Comparison of ENCODE assay signal across 1 worm cellular context in the genomic region with DNA sequence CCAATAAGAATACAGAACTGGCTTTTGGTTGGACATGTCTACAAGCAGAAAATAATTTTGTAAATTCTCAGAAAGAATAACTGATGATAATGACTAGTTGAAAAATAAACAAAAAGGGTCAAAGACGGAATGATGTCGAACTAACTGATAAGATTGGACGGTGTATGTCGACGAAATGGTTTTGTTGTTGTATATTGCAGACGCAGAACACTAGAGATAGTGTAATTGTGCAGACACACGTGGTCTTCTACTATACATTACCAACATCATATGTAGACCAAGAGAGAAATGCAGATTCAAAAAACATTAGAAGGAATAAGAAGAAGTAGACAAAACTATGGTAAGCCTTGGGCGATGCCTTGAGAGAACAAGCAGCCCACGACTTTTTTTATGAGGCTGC.
A peak's percentile ranks its signal among the peaks of the same experiment; 100 is the strongest.
TF ChIP-seq lines count a peak whose summit lies in the region.

TSS of gene gst-42 (minus strand) at position 176 of the 400 bp plus-strand sequence.
TSS of gene D1053.2 (plus strand) at position 391 of the 400 bp plus-strand sequence.

TF ChIP-seq in whole organism, L1 larva, 84 proteins besides CTCF, POLR2A, EP300 and RAD21 (continued from another document):
- no peak for TF ChIP-seq dsc-1 (tag; optimal IDR thresholded peaks at IDR 0.05; lab: Kevin White, UChicago)
- no peak for TF ChIP-seq ets-5 (GFP tag; IDR thresholded peaks at IDR 0.05; lab: Robert Waterston, UW)
- peak; percentile 28 for TF ChIP-seq vab-15 (tag; optimal IDR thresholded peaks at IDR 0.05; lab: Kevin White, UChicago)
- no peak for TF ChIP-seq sox-4 (tag; optimal IDR thresholded peaks at IDR 0.05; lab: Kevin White, UChicago)
- TF ChIP-seq nhr-11 (tag; optimal IDR thresholded peaks at IDR 0.05; lab: Kevin White, UChicago), result no peak
- TF ChIP-seq egl-27 (tag; optimal IDR thresholded peaks at IDR 0.05; lab: Kevin White, UChicago), result no peak
- TF ChIP-seq ztf-11 (tag; optimal IDR thresholded peaks at IDR 0.05; lab: Kevin White, UChicago), result no peak
- TF ChIP-seq efl-1 (optimal IDR thresholded peaks at IDR 0.05; lab: Kevin White, UChicago), result no peak
- no peak for TF ChIP-seq efl-1 (GFP tag; optimal IDR thresholded peaks at IDR 0.05 in 1 of 2; lab: Kevin White, UChicago)
- peak; percentile 84 for TF ChIP-seq nhr-85 (tag; lab: Kevin White, UChicago)
- TF ChIP-seq unc-86 (tag; optimal IDR thresholded peaks at IDR 0.05; lab: Kevin White, UChicago), result no peak
- TF ChIP-seq zag-1 (tag; optimal IDR thresholded peaks at IDR 0.05; lab: Kevin White, UChicago), result no peak
- TF ChIP-seq tbx-2 (tag; optimal IDR thresholded peaks at IDR 0.05; lab: Kevin White, UChicago), result peak; percentile 28
- no peak for TF ChIP-seq swsn-7 (tag; optimal IDR thresholded peaks at IDR 0.05; lab: Kevin White, UChicago)
- no peak for TF ChIP-seq unc-30 (tag; optimal IDR thresholded peaks at IDR 0.05; lab: Kevin White, UChicago)
- peak in 5 of 6 experiments; percentile 76 to 93 (median 89) for TF ChIP-seq elt-3 (tag; optimal IDR thresholded peaks at IDR 0.05; lab: Kevin White, UChicago)
- TF ChIP-seq lin-13 (GFP tag; optimal IDR thresholded peaks at IDR 0.05; lab: Kevin White, UChicago), result no peak
- no peak for TF ChIP-seq sptf-1 (tag; optimal IDR thresholded peaks at IDR 0.05; lab: Kevin White, UChicago)
- TF ChIP-seq zip-4 (GFP tag; optimal IDR thresholded peaks at IDR 0.05; lab: Kevin White, UChicago), result no peak
- TF ChIP-seq nhr-12 (tag; optimal IDR thresholded peaks at IDR 0.05; lab: Kevin White, UChicago), result no peak
- no peak for TF ChIP-seq nhr-76 (tag; optimal IDR thresholded peaks at IDR 0.05; lab: Kevin White, UChicago)
- TF ChIP-seq fkh-4 (tag; optimal IDR thresholded peaks at IDR 0.05; lab: Kevin White, UChicago; ENCODE audit: borderline replicate concordance), result no peak
- no peak for TF ChIP-seq lin-15B (tag; optimal IDR thresholded peaks at IDR 0.05; lab: Kevin White, UChicago)
- peak; percentile 20 for TF ChIP-seq C16A3.4 (tag; optimal IDR thresholded peaks at IDR 0.05; lab: Kevin White, UChicago)
- TF ChIP-seq aly-2 (tag; optimal IDR thresholded peaks at IDR 0.05; lab: Kevin White, UChicago), result no peak
- no peak for TF ChIP-seq C04F5.9 (tag; optimal IDR thresholded peaks at IDR 0.05; lab: Kevin White, UChicago)
- TF ChIP-seq snu-23 (GFP tag; optimal IDR thresholded peaks at IDR 0.05; lab: Kevin White, UChicago), result peak; percentile 55
- TF ChIP-seq irx-1 (tag; optimal IDR thresholded peaks at IDR 0.05; lab: Kevin White, UChicago), result no peak
- TF ChIP-seq unc-98 (GFP tag; IDR thresholded peaks at IDR 0.05; lab: Robert Waterston, UW), result no peak
- peak; percentile 1 for TF ChIP-seq jun-1 (tag; optimal IDR thresholded peaks at IDR 0.05; lab: Kevin White, UChicago)
- no peak for TF ChIP-seq nhr-28 (tag; optimal IDR thresholded peaks at IDR 0.05; lab: Kevin White, UChicago)
- no peak for TF ChIP-seq nhr-237 (tag; optimal IDR thresholded peaks at IDR 0.05; lab: Kevin White, UChicago)
- no peak for TF ChIP-seq ces-1 (GFP tag; optimal IDR thresholded peaks at IDR 0.05; lab: Kevin White, UChicago)
- no peak for TF ChIP-seq ceh-8 (GFP tag; optimal IDR thresholded peaks at IDR 0.05; lab: Kevin White, UChicago)
- no peak for TF ChIP-seq xbp-1 (tag; optimal IDR thresholded peaks at IDR 0.05; lab: Kevin White, UChicago)
- no peak for TF ChIP-seq snpc-4 (tag; optimal IDR thresholded peaks at IDR 0.05; lab: Kevin White, UChicago)
- no peak for TF ChIP-seq lin-39 (tag; optimal IDR thresholded peaks at IDR 0.05; lab: Kevin White, UChicago)
- no peak for TF ChIP-seq aha-1 (tag; optimal IDR thresholded peaks at IDR 0.05; lab: Kevin White, UChicago)
- peak; percentile 71 for TF ChIP-seq nhr-71 (tag; optimal IDR thresholded peaks at IDR 0.05; lab: Kevin White, UChicago)
